Worm (Caenorhabditis elegans) whole organism, L4 larva: ENCODE measurements around the gene lact-3.

Source experiments
- F49E8.2 ChIP-seq: sonication (generic microtip); optimal IDR thresholded peaks from 2 replicates; lab custom pipeline; 2016; ENCODE audit warnings: missing compliant biosample characterization, mild to moderate bottlenecking, missing genetic modification characterization, borderline replicate concordance
- Y48G9A.11 ChIP-seq: fragments of 200-800 bp; sonication (Bioruptor generic); IDR thresholded peaks from 2 replicates; pipeline ENCODE4 v1.3.6; 2022; ENCODE audit warnings: missing genetic modification reagents, missing genetic modification characterization, missing compliant biosample characterization
- jun-1 ChIP-seq: fragments of 150-350 bp; optimal IDR thresholded peaks from 2 replicates; lab custom pipeline; 2014; ENCODE audit warnings: missing biosample characterization, missing genetic modification reagents, missing genetic modification characterization
- lin-15B ChIP-seq: fragments of 150-350 bp; sonication (generic microtip); optimal IDR thresholded peaks from 3 replicates; lab custom pipeline; 2014; ENCODE audit warnings: missing biosample characterization, missing genetic modification characterization
- lir-3 ChIP-seq: sonication (generic microtip); optimal IDR thresholded peaks from 2 replicates; lab custom pipeline; 2016; ENCODE audit warnings: mild to moderate bottlenecking, missing genetic modification characterization, missing compliant biosample characterization
- nhr-11 ChIP-seq: fragments of 150-350 bp; optimal IDR thresholded peaks from 2 replicates; lab custom pipeline; 2014; ENCODE audit warnings: missing biosample characterization, missing genetic modification characterization
- unc-130 ChIP-seq: sonication (generic microtip); optimal IDR thresholded peaks from 2 replicates; lab custom pipeline; 2016; ENCODE audit warnings: missing genetic modification reagents, missing genetic modification characterization, missing compliant biosample characterization
- unc-62 ChIP-seq, 3 experiments: fragments of 150-350 bp in 1 of 3; sonication (generic microtip); optimal IDR thresholded peaks in 2 of 3; peaks in 1 of 3; 1 replicate in 1 of 3; 2 replicates in 2 of 3; lab custom pipeline; 2014 to 2017; ENCODE audit warnings: missing biosample characterization in 3 of 3, missing genetic modification characterization in 3 of 3, missing genetic modification reagents in 3 of 3, missing genotype in 1 of 3

DNA sequence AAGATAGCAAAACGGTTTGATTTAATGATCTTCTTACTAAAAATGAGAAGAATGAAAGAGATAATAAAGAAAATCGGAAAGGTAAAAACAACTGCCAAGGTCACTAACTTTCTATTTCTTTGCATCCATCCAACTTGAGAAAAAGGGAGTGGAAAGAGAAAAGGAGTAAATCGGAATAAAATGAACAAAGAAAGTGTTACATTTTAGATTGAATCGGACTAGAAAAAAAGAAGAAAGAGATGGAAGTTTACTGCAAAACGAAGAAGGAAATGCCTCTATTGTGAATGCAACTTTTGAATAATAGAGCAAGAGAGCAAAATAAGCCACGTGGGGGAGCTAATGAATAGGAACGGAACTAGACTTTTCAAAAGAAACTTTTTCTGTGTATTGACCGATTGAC is 48.6 kb upstream of the lact-3 start:
- no peak for TF ChIP-seq lir-3 (tag; lab: Kevin White, UChicago)
- no peak for TF ChIP-seq unc-130 (GFP tag; lab: Kevin White, UChicago)
- TF ChIP-seq unc-62 (GFP tag; optimal IDR thresholded peaks at IDR 0.05 in 1 of 2; lab: Kevin White, UChicago), result peak in 1 of 2 experiments; percentile 88
- TF ChIP-seq unc-62 (tag; optimal IDR thresholded peaks at IDR 0.05; lab: Kevin White, UChicago), result no peak
- TF ChIP-seq lin-15B (tag; lab: Kevin White, UChicago), result no peak
- TF ChIP-seq jun-1, result no peak
- no peak for TF ChIP-seq nhr-11
- TF ChIP-seq Y48G9A.11 (GFP tag; lab: Robert Waterston, UW), result no peak
- TF ChIP-seq F49E8.2, result no peak
